Worm (Caenorhabditis elegans) whole organism, young adult: ENCODE measurements around the gene F57G8.7.

ENCODE experiments used
- C17E4.6 ChIP-seq: fragments of 200-800 bp; sonication (Bioruptor generic); IDR thresholded peaks from 2 replicates; pipeline ENCODE4 v1.3.6; 2022; ENCODE audit warnings: missing genetic modification reagents, missing genetic modification characterization, missing compliant biosample characterization
- Y53G8AR.9 ChIP-seq: fragments of 200-800 bp; sonication (Bioruptor generic); conservative IDR thresholded peaks from 2 replicates; pipeline ENCODE4 v1.3.6; 2022; ENCODE audit warnings: missing genetic modification reagents, missing genetic modification characterization, missing compliant biosample characterization
- aptf-2 ChIP-seq: fragments of 200-800 bp; sonication (Bioruptor generic); conservative IDR thresholded peaks from 2 replicates; pipeline ENCODE4 v1.3.6; 2022; ENCODE audit warnings: missing genetic modification reagents, missing genetic modification characterization, missing compliant biosample characterization
- attf-5 ChIP-seq: fragments of 200-800 bp; sonication (Bioruptor generic); optimal IDR thresholded peaks from 2 replicates; lab custom pipeline; 2018; ENCODE audit warnings: mild to moderate bottlenecking, missing genetic modification characterization, missing compliant biosample characterization
- ceh-40 ChIP-seq: fragments of 200-800 bp; sonication (Bioruptor generic); IDR thresholded peaks from 2 replicates; pipeline ENCODE4 v1.3.6; 2022; ENCODE audit warnings: missing genetic modification characterization, missing compliant biosample characterization
- chd-7 ChIP-seq: sonication (generic microtip); optimal IDR thresholded peaks from 2 replicates; lab custom pipeline; 2016; ENCODE audit warnings: mild to moderate bottlenecking, missing genetic modification characterization, moderate library complexity, missing compliant biosample characterization
- dox-1 ChIP-seq: fragments of 200-800 bp; sonication (Bioruptor generic); IDR thresholded peaks from 2 replicates; pipeline ENCODE4 v1.3.6; 2022; ENCODE audit warnings: missing genetic modification reagents, missing genetic modification characterization, missing compliant biosample characterization
- mes-4 ChIP-seq: sonication (generic microtip); optimal IDR thresholded peaks from 2 replicates; lab custom pipeline; 2016; ENCODE audit warnings: missing genotype, missing genetic modification characterization, missing compliant biosample characterization
- nfya-1 ChIP-seq: sonication (generic microtip); optimal IDR thresholded peaks from 2 replicates; lab custom pipeline; 2017; ENCODE audit warnings: antibody characterized with exemption, missing compliant biosample characterization, missing genetic modification characterization, borderline replicate concordance; ENCODE audit not compliant: insufficient read depth
- ztf-25 ChIP-seq: fragments of 200-800 bp; sonication (Bioruptor generic); IDR thresholded peaks from 2 replicates; pipeline ENCODE4 v1.3.6; 2022; ENCODE audit warnings: missing genetic modification reagents, missing genetic modification characterization, missing compliant biosample characterization
- ztf-6 ChIP-seq: fragments of 200-800 bp; sonication (Bioruptor generic); IDR thresholded peaks from 2 replicates; pipeline ENCODE4 v1.3.6; 2022; ENCODE audit warnings: missing genetic modification reagents, missing genetic modification characterization, missing compliant biosample characterization

DNA sequence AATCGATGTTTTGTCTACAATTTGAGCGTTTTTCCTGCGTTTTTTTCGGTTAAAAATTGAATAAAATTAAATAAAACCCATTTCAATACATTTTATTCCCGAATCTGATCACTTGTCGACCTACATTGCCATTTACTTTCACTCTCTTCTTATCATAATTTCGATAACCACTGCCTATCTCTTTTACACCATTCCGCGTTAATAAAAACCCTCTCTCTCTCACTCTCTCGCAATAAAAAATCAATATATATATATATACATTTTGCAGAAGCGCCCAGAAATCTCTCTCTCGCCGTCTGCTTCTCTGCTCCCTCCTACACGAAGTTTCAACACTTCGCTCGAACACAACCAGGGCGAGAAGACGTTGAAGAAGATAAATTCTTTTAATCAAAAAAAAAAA, 28.3 kb downstream of the F57G8.7 start, which contains the start of gene pptr-1:
- TF ChIP-seq aptf-2 (GFP tag; lab: Robert Waterston, UW) (no peak), ceh-40 (no peak), nfya-1 (tag; lab: Kevin White, UChicago) (no peak), ztf-25 (GFP tag; lab: Robert Waterston, UW) (no peak), attf-5 (GFP tag; lab: Kevin White, UChicago) (no peak), dox-1 (GFP tag; lab: Robert Waterston, UW) (no peak), ztf-6 (no peak), C17E4.6 (GFP tag; lab: Robert Waterston, UW) (no peak), Y53G8AR.9 (GFP tag; lab: Robert Waterston, UW) (no peak), chd-7 (tag; lab: Kevin White, UChicago) (no peak), mes-4 (tag; lab: Kevin White, UChicago) (no peak)
